Fruit fly (Drosophila melanogaster) Kc167 (cell line): Measurements from ENCODE around the gene CG31948.

Experiments
- Myc ChIP-seq: fragments of >200 bp; optimal IDR thresholded peaks from 2 replicates; lab custom pipeline; 2017; ENCODE audit warnings: missing external identifiers
- Sin3A ChIP-seq: fragments of >200 bp; optimal IDR thresholded peaks from 2 replicates; lab custom pipeline; 2018; ENCODE audit warnings: missing external identifiers
- h ChIP-seq: fragments of >200 bp; optimal IDR thresholded peaks from 3 replicates; lab custom pipeline; 2018; ENCODE audit warnings: missing external identifiers
- insv ChIP-seq: fragments of >200 bp; optimal IDR thresholded peaks from 3 replicates; lab custom pipeline; 2018; ENCODE audit warnings: missing external identifiers
- psq ChIP-seq: fragments of >200 bp; optimal IDR thresholded peaks from 2 replicates; lab custom pipeline; 2017; ENCODE audit warnings: missing external identifiers
- ttk ChIP-seq: sonication (Bioruptor generic); optimal IDR thresholded peaks from 2 replicates; lab custom pipeline; 2017; ENCODE audit warnings: missing external identifiers

The CG31948 gene

dm6 chr2L:2416620-2417019 is at the start of gene CG31948:
TSS of gene CG31948 (minus strand) at chr2L:2416720.
- TF ChIP-seq ttk: no peak
- TF ChIP-seq h (lab: Kevin White, UChicago): no peak
- no peak for TF ChIP-seq Sin3A (lab: Kevin White, UChicago)
- no peak for TF ChIP-seq Myc
- TF ChIP-seq insv (lab: Kevin White, UChicago): no peak
- TF ChIP-seq psq: no peak

dm6 chr2L:2462306-2462844 is 45.9 kb upstream of the CG31948 start:
- TF ChIP-seq Myc (no peak), insv (lab: Kevin White, UChicago) (no peak), ttk (no peak), psq (no peak), h (lab: Kevin White, UChicago) (no peak), Sin3A (lab: Kevin White, UChicago) (no peak)

- TF ChIP-seq h (lab: Kevin White, UChicago): no peak
- no peak for TF ChIP-seq Myc
Measured at dm6 chr2L:2461322-2461999, 44.9 kb upstream of the CG31948 start.

- no peak for TF ChIP-seq Myc
- TF ChIP-seq insv (lab: Kevin White, UChicago): no peak
- no peak for TF ChIP-seq ttk
- TF ChIP-seq Sin3A (lab: Kevin White, UChicago): no peak
- TF ChIP-seq psq: no peak
Measured at dm6 chr2L:2459238-2459637, 42.7 kb upstream of the CG31948 start.

dm6 chr2L:2456516-2457392 is 40.2 kb upstream of the CG31948 start:
- TF ChIP-seq h (lab: Kevin White, UChicago): no peak
- no peak for TF ChIP-seq psq
- TF ChIP-seq Sin3A (lab: Kevin White, UChicago): no peak
- no peak for TF ChIP-seq insv (lab: Kevin White, UChicago)
- no peak for TF ChIP-seq Myc
- TF ChIP-seq ttk: no peak

dm6 chr2L:2454644-2455043 is 38.1 kb upstream of the CG31948 start:
- TF ChIP-seq insv (lab: Kevin White, UChicago): no peak
- TF ChIP-seq Sin3A (lab: Kevin White, UChicago): no peak
- no peak for TF ChIP-seq psq
- no peak for TF ChIP-seq Myc
- no peak for TF ChIP-seq ttk
- no peak for TF ChIP-seq h (lab: Kevin White, UChicago)

dm6 chr2L:2453818-2454217 is 37.3 kb upstream of the CG31948 start:
- TF ChIP-seq Sin3A (lab: Kevin White, UChicago) (no peak), h (lab: Kevin White, UChicago) (no peak), Myc (no peak), insv (lab: Kevin White, UChicago) (no peak)

- no peak for TF ChIP-seq Sin3A (lab: Kevin White, UChicago)
- TF ChIP-seq ttk: no peak
- TF ChIP-seq Myc: no peak
- TF ChIP-seq h (lab: Kevin White, UChicago): no peak
- no peak for TF ChIP-seq psq
- TF ChIP-seq insv (lab: Kevin White, UChicago): no peak
Measured at dm6 chr2L:2450723-2451379, 34.3 kb upstream of the CG31948 start.

- TF ChIP-seq Sin3A (lab: Kevin White, UChicago): no peak
- TF ChIP-seq Myc: no peak
- TF ChIP-seq psq: no peak
- TF ChIP-seq h (lab: Kevin White, UChicago): no peak
- TF ChIP-seq insv (lab: Kevin White, UChicago): no peak
- no peak for TF ChIP-seq ttk
Measured at dm6 chr2L:2449665-2450064, 33.1 kb upstream of the CG31948 start.

dm6 chr2L:2448514-2448913 is 32.0 kb upstream of the CG31948 start:
- no peak for TF ChIP-seq Sin3A (lab: Kevin White, UChicago)
- TF ChIP-seq Myc: no peak
- no peak for TF ChIP-seq insv (lab: Kevin White, UChicago)
- TF ChIP-seq psq: no peak
- TF ChIP-seq ttk: no peak
- no peak for TF ChIP-seq h (lab: Kevin White, UChicago)

- TF ChIP-seq Sin3A (lab: Kevin White, UChicago) (no peak), h (lab: Kevin White, UChicago) (no peak), insv (lab: Kevin White, UChicago) (no peak), psq (no peak), ttk (no peak), Myc (no peak)
Measured at dm6 chr2L:2438640-2439276, 22.2 kb upstream of the CG31948 start.

- TF ChIP-seq h (lab: Kevin White, UChicago): no peak
- TF ChIP-seq ttk: no peak
- no peak for TF ChIP-seq Sin3A (lab: Kevin White, UChicago)
- no peak for TF ChIP-seq insv (lab: Kevin White, UChicago)
- no peak for TF ChIP-seq Myc
Measured at dm6 chr2L:2436258-2436657, 19.7 kb upstream of the CG31948 start.
